Worm (Caenorhabditis elegans) whole organism, early embryonic: ENCODE results near the gene F37C12.18.

Experiments used
- B0310.2 ChIP-seq: sonication (generic microtip); optimal IDR thresholded peaks from 2 replicates; lab custom pipeline; 2016; ENCODE audit warnings: mild to moderate bottlenecking, missing genetic modification characterization, missing compliant biosample characterization
- aly-1 ChIP-seq: sonication (generic microtip); optimal IDR thresholded peaks from 2 replicates; lab custom pipeline; 2016; ENCODE audit warnings: missing genetic modification characterization, missing compliant biosample characterization
- ama-1 ChIP-seq: fragments of 150-350 bp; optimal IDR thresholded peaks from 2 replicates; lab custom pipeline; 2014
- flt-1 ChIP-seq: fragments of 200-800 bp; sonication (Bioruptor generic); IDR thresholded peaks from 2 replicates; pipeline ENCODE4 v1.3.6; 2022; ENCODE audit warnings: missing genetic modification characterization, missing compliant biosample characterization
- sea-1 ChIP-seq: fragments of 200-800 bp; sonication (Bioruptor generic); conservative IDR thresholded peaks from 2 replicates; pipeline ENCODE4 v1.3.6; 2022; ENCODE audit warnings: missing genetic modification characterization, missing compliant biosample characterization

DNA sequence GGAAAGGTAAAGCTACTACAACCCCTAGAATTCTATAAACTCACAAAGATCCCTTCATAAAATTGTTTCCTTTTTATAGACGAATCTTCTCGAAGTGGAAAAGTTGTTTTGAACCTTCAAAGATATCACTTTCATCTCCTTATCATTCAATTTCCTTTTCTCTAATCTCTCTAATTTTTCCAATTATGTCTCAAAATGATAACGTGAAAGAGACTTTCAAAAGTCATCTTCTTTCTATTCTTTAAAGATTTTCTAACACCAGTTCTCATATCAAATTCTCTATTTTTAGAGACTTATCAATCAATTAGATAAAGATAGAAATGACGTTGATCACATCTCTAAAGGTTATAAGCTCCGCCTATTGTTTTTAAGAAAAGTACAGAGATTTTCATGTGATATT is 4.2 kb upstream of the F37C12.18 start:
- no peak for TF ChIP-seq B0310.2 (tag; lab: Kevin White, UChicago)
- no peak for TF ChIP-seq sea-1
- no peak for TF ChIP-seq flt-1 (GFP tag; lab: Robert Waterston, UW)
- no peak for TF ChIP-seq aly-1 (tag; lab: Kevin White, UChicago)
- no peak for TF ChIP-seq ama-1 (lab: Kevin White, UChicago)
